Worm (Caenorhabditis elegans) whole organism, late embryonic: ENCODE data around the gene sdz-31.

ENCODE experiments used
- Y22D7AL.16 ChIP-seq: sonication (generic microtip); optimal IDR thresholded peaks from 2 replicates; lab custom pipeline; 2016; ENCODE audit warnings: missing genetic modification characterization, missing compliant biosample characterization
- che-1 ChIP-seq: sonication (generic microtip); optimal IDR thresholded peaks from 2 replicates; lab custom pipeline; 2016; ENCODE audit warnings: mild to moderate bottlenecking, missing genetic modification characterization, missing compliant biosample characterization
- elt-2 ChIP-seq: sonication (generic microtip); optimal IDR thresholded peaks from 2 replicates; lab custom pipeline; 2016; ENCODE audit warnings: missing genetic modification reagents, missing genetic modification characterization, missing compliant biosample characterization
- fkh-6 ChIP-seq: sonication (generic microtip); optimal IDR thresholded peaks from 2 replicates; lab custom pipeline; 2016; ENCODE audit warnings: missing genetic modification characterization, missing compliant biosample characterization
- pha-4 ChIP-seq: fragments of 150-350 bp; optimal IDR thresholded peaks from 2 replicates; lab custom pipeline; 2018; ENCODE audit warnings: missing biosample characterization, missing genetic modification reagents, missing genetic modification characterization
- sdc-2 ChIP-seq: sonication (generic microtip); optimal IDR thresholded peaks from 2 replicates; lab custom pipeline; 2016; ENCODE audit warnings: missing genotype, missing genetic modification characterization, missing compliant biosample characterization
- unc-3 ChIP-seq, 2 experiments: fragments of 200-800 bp in 1 of 2; sonication (Bioruptor generic) in 1 of 2; sonication (generic microtip) in 1 of 2; conservative IDR thresholded peaks in 1 of 2; optimal IDR thresholded peaks in 1 of 2; 2 replicates each; pipeline versions ENCODE4 v1.3.6 to Lab custom; 2016 to 2022; ENCODE audit warnings: missing compliant biosample characterization in 2 of 2, missing genetic modification characterization in 2 of 2, missing genetic modification reagents in 1 of 2
- unc-55 ChIP-seq: sonication (generic microtip); optimal IDR thresholded peaks from 2 replicates; lab custom pipeline; 2017; ENCODE audit warnings: missing biosample characterization, missing genetic modification reagents, missing genetic modification characterization

DNA sequence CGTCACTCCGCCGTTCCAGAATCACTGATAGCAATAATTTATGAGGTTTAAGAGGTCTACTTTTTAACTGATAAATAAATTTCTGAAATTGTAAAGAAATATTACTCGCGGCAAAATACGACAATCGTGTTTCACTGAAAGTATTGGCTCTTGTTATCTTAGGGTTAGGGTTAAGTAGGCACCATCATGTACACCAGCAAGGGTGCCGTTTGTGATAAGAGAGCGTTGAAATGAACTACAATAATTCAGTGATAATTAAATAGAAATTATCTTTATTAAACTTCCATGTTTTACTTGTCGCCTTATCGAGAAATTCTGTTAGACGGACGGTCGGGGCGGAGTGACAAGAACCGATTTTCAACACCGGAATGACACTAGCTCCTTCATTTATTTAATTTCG is 45.7 kb downstream of the sdz-31 start:
- TF ChIP-seq sdc-2 (tag; lab: Kevin White, UChicago) (no peak), pha-4 (no peak), Y22D7AL.16 (tag; lab: Kevin White, UChicago) (no peak), che-1 (tag; lab: Kevin White, UChicago) (no peak), unc-3 (GFP tag; conservative IDR thresholded peaks at IDR 0.05; lab: Robert Waterston, UW) (no peak), unc-3 (tag; optimal IDR thresholded peaks at IDR 0.05; lab: Kevin White, UChicago) (no peak), unc-55 (GFP tag; lab: Kevin White, UChicago) (no peak), fkh-6 (tag; lab: Kevin White, UChicago) (no peak), elt-2 (tag; lab: Kevin White, UChicago) (peak; percentile 87)
